Fruit fly (Drosophila melanogaster): ENCODE measurements around the gene Taf3.

The Taf3 gene

DNA sequence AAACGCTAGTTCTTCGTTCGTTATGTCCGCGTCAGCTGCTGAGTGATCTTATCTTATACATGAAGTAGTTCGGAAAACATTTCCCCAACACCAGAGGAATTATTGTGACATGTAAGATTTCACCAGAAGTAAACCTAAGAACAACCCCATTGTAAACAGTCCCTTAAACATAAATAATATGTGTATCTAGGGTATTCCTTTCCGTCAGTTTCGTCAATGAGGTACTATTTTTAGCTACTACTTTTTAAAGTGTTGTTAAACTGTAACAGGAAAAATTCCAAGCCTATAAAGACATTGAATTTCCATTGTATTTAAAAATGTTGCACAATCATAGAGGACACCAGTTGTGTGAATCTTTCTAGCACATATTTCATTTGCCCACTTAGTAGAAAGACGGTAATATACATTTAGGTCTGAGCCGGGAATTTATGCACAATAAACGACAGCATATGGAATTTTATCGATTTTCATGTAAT is 16.1 kb upstream of the Taf3 start (continued):
- TF ChIP-seq Dref (GFP tag; IDR thresholded peaks at IDR 0.05) (peak; percentile 39; the same call in 1 of the 2 replicates), CG9727 (GFP tag; optimal IDR thresholded peaks at IDR 0.05) (no peak), chinmo (GFP tag; IDR thresholded peaks at IDR 0.05; ENCODE audit: partially characterized antibody) (no peak), row (GFP tag; IDR thresholded peaks at IDR 0.05) (peak; percentile 77), MBD-R2 (GFP tag; IDR thresholded peaks at IDR 0.05) (peak; percentile 39; the same call in 1 of the 2 replicates), CG8924 (tag; optimal IDR thresholded peaks at IDR 0.05) (peak; percentile 50), gfzf (GFP tag; optimal IDR thresholded peaks at IDR 0.05) (peak; percentile 30), tll (GFP tag; optimal IDR thresholded peaks at IDR 0.05) (no peak), lmd (GFP tag; IDR thresholded peaks at IDR 0.05) (no peak), crp (GFP tag; optimal IDR thresholded peaks at IDR 0.05) (peak in 1 of 2 experiments; percentile 58), dmrt11E (tag; optimal IDR thresholded peaks at IDR 0.05) (peak; percentile 0), CG16813 (GFP tag; IDR thresholded peaks at IDR 0.05; ENCODE audit: partially characterized antibody) (0 out of 3 replicates have a peak, but pooled peaks have one; percentile 22), zf30C (GFP tag; optimal IDR thresholded peaks at IDR 0.05) (no peak), zfh2 (GFP tag; optimal IDR thresholded peaks at IDR 0.05) (peak; percentile 6), gce (GFP tag; IDR thresholded peaks at IDR 0.05) (no peak), Meics (GFP tag; optimal IDR thresholded peaks at IDR 0.05) (peak; percentile 32), CG12155 (GFP tag; optimal IDR thresholded peaks at IDR 0.05) (peak; percentile 1), Ets65A (GFP tag) (peak; percentile 87), lab (GFP tag; optimal IDR thresholded peaks at IDR 0.05) (no peak), CG33557 (GFP tag; optimal IDR thresholded peaks at IDR 0.05) (peak; percentile 36), ci (GFP tag; IDR thresholded peaks at IDR 0.05) (0 out of 3 replicates have a peak, but pooled peaks have one; percentile 9), CG15696 (tag; optimal IDR thresholded peaks at IDR 0.05) (peak; percentile 21), sna (GFP tag; IDR thresholded peaks at IDR 0.05; ENCODE audit: partially characterized antibody) (0 out of 2 replicates have a peak, but pooled peaks have one; percentile 18), CG17385 (GFP tag; optimal IDR thresholded peaks at IDR 0.05) (peak; percentile 32), trem (tag; optimal IDR thresholded peaks at IDR 0.05) (peak; percentile 5), CG13296 (GFP tag; optimal IDR thresholded peaks at IDR 0.05) (peak; percentile 43), CG15601 (tag; optimal IDR thresholded peaks at IDR 0.05) (peak; percentile 20), stwl (tag; optimal IDR thresholded peaks at IDR 0.05) (peak; percentile 80), grn (GFP tag; optimal IDR thresholded peaks at IDR 0.05) (peak; percentile 16), Blimp-1 (GFP tag; optimal IDR thresholded peaks at IDR 0.05) (no peak), Med (GFP tag) (peak; percentile 70), CG17359 (tag; optimal IDR thresholded peaks at IDR 0.05) (peak; percentile 16), CG30020 (tag; optimal IDR thresholded peaks at IDR 0.05) (peak; percentile 96), CG6791 (GFP tag; IDR thresholded peaks at IDR 0.05; ENCODE audit: partially characterized antibody) (0 out of 3 replicates have a peak, but pooled peaks have one; percentile 36), BEAF-32 (GFP tag; optimal IDR thresholded peaks at IDR 0.05) (peak; percentile 28), CG2712 (tag; optimal IDR thresholded peaks at IDR 0.05) (peak; percentile 10), jumu (GFP tag; optimal IDR thresholded peaks at IDR 0.05) (peak; percentile 14), twi (tag; optimal IDR thresholded peaks at IDR 0.05) (no peak), onecut (GFP tag; IDR thresholded peaks at IDR 0.05) (peak; percentile 49), B-H1 (GFP tag; IDR thresholded peaks at IDR 0.05) (no peak), pfk (GFP tag; optimal IDR thresholded peaks at IDR 0.05) (peak; percentile 33), CG30403 (GFP tag; optimal IDR thresholded peaks at IDR 0.05) (peak; percentile 18), CG31365 (tag; optimal IDR thresholded peaks at IDR 0.05) (no peak), CG17829 (tag; optimal IDR thresholded peaks at IDR 0.05) (peak; percentile 26), Gsc (GFP tag; IDR thresholded peaks at IDR 0.05) (no peak), CG17912 (GFP tag; optimal IDR thresholded peaks at IDR 0.05) (peak; percentile 33), CG10267 (tag; optimal IDR thresholded peaks at IDR 0.05) (peak; percentile 82), CG11093 (GFP tag; IDR thresholded peaks at IDR 0.05) (no peak), MESR4 (GFP tag; optimal IDR thresholded peaks at IDR 0.05) (peak; percentile 28)
